Worm (Caenorhabditis elegans): ENCODE results near the gene srg-67.

ce11 chrV:5512559-5512958 is 49.8 kb upstream of the srg-67 start:
- TF ChIP-seq ceh-36 (tag; optimal IDR thresholded peaks at IDR 0.05) (no peak), sea-1 (GFP tag; conservative IDR thresholded peaks at IDR 0.05) (no peak), tra-4 (tag; optimal IDR thresholded peaks at IDR 0.05) (no peak), ama-1 (optimal IDR thresholded peaks at IDR 0.05) (no peak), F13C5.2 (tag; optimal IDR thresholded peaks at IDR 0.05) (no peak)

All from whole organism, early embryonic.